Fruit fly (Drosophila melanogaster): Measurements from ENCODE around the gene Try29F.

Gene Try29F

DNA sequence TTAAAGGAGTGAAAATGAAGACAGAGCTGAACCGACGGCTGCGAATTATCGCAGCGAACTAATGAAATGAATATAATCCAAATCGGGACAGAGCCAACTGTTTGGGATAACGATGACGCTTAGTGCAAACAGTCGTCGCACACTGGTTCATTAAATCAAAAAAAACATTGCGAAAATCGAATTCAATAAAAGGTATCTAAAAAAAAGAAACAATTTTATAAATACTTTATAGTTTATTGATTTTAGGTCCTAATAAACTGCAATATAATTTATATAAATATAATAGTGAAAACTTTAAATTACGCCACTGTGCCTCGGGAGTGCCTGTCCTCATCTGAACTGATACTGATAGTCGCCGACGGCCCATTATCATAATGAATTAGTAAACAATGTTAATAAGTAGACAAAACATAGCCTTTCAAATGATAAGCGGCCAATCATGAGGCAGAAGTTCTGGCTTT is 39.3 kb upstream of the Try29F start, which contains the start of gene CG31886 (continued):
- no peak for TF ChIP-seq vri (GFP tag; optimal IDR thresholded peaks at IDR 0.05)
- no peak for TF ChIP-seq CG6792 (GFP tag; optimal IDR thresholded peaks at IDR 0.05)
- TF ChIP-seq topi (GFP tag; optimal IDR thresholded peaks at IDR 0.05) = no peak
- TF ChIP-seq Eip93F (GFP tag; optimal IDR thresholded peaks at IDR 0.05) = no peak
- TF ChIP-seq achi (GFP tag; optimal IDR thresholded peaks at IDR 0.05) = peak; percentile 45
- TF ChIP-seq Met (GFP tag; optimal IDR thresholded peaks at IDR 0.05) = no peak
- TF ChIP-seq CG10631 (GFP tag; optimal IDR thresholded peaks at IDR 0.05) = peak; percentile 27
- TF ChIP-seq CG8119 (GFP tag; IDR thresholded peaks at IDR 0.05) = peak; percentile 84; the same call in 2 of the 3 replicates
- no peak for TF ChIP-seq Sox102F (GFP tag; optimal IDR thresholded peaks at IDR 0.05)

DNA sequence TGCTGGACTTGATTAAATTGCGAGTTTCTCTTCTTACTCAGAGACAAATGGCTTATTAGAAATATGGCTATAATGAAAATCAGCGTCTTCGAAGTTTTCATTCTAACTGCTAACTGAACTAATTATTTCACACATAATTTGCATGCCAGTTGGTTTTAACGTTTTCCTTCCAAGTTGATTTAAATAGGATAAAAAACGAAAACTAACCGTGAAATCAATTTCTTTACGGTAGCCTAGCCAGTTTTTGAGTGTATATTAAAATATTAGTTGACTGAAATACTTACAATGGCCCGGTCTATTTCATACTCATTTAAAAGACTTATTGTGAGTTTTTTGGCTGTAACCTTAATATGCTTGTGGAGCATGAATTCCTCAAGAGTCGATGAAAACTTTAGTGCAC is 36.1 kb upstream of the Try29F start, which contains the start of the genes CG9525 and CG32985:
TSS of gene CG9525 (minus strand) at position 101 of the 400 bp plus-strand sequence.
TSS of gene CG32985 (plus strand) at position 280 of the 400 bp plus-strand sequence.
- no peak for TF ChIP-seq CG6163 (GFP tag; IDR thresholded peaks at IDR 0.05)
- no peak for TF ChIP-seq Hr4 (GFP tag; optimal IDR thresholded peaks at IDR 0.05)
- no peak for TF ChIP-seq dsx (GFP tag; optimal IDR thresholded peaks at IDR 0.05; ENCODE audit: poor library complexity, severe bottlenecking)
- no peak for TF ChIP-seq Hr38 (GFP tag; optimal IDR thresholded peaks at IDR 0.05)
- no peak for TF ChIP-seq CG10631 (GFP tag; optimal IDR thresholded peaks at IDR 0.05)

DNA sequence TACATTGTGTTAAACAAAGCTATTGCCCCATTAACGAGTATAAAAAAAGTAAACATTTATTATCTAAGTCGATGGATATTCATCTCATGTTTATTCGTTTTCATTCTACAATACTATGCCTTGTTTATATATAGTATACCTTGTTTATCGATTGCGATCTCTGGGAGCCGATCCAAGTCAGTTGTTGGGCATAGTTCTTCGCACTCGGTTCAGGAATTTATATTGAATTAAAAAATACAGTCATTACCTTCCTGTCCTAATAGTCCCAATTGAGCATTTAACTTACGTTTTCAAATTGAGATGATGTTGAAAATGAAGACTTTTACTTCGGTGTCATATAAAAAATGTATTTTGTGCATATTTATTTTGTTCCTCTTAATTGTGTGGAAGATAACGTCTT is 33.7 kb upstream of the Try29F start, which contains the start of gene CG32984:
TSS of gene CG32984 (plus strand) at position 301 of the 400 bp plus-strand sequence.
- TF ChIP-seq CG6854 (GFP tag; optimal IDR thresholded peaks at IDR 0.05) (no peak), CG6276 (GFP tag; optimal IDR thresholded peaks at IDR 0.05) (no peak), Smox (GFP tag; optimal IDR thresholded peaks at IDR 0.05) (no peak), CG7368 (GFP tag; optimal IDR thresholded peaks at IDR 0.05) (no peak), Sox15 (GFP tag; optimal IDR thresholded peaks at IDR 0.05) (no peak), fd85E (GFP tag; optimal IDR thresholded peaks at IDR 0.05) (no peak), CG8319 (GFP tag; optimal IDR thresholded peaks at IDR 0.05) (no peak), achi (GFP tag; optimal IDR thresholded peaks at IDR 0.05) (no peak), dac (GFP tag; optimal IDR thresholded peaks at IDR 0.05) (no peak), net (GFP tag; optimal IDR thresholded peaks at IDR 0.05) (no peak), Blimp-1 (GFP tag; optimal IDR thresholded peaks at IDR 0.05) (no peak), Sox14 (GFP tag; optimal IDR thresholded peaks at IDR 0.05) (no peak), CG6808 (GFP tag; optimal IDR thresholded peaks at IDR 0.05) (no peak), lz (GFP tag; optimal IDR thresholded peaks at IDR 0.05) (no peak), Hr4 (GFP tag; optimal IDR thresholded peaks at IDR 0.05) (no peak), Hr38 (GFP tag; optimal IDR thresholded peaks at IDR 0.05) (no peak), ss (GFP tag; optimal IDR thresholded peaks at IDR 0.05) (no peak), CG3919 (GFP tag; optimal IDR thresholded peaks at IDR 0.05) (no peak), salr (GFP tag; optimal IDR thresholded peaks at IDR 0.05) (no peak)

DNA sequence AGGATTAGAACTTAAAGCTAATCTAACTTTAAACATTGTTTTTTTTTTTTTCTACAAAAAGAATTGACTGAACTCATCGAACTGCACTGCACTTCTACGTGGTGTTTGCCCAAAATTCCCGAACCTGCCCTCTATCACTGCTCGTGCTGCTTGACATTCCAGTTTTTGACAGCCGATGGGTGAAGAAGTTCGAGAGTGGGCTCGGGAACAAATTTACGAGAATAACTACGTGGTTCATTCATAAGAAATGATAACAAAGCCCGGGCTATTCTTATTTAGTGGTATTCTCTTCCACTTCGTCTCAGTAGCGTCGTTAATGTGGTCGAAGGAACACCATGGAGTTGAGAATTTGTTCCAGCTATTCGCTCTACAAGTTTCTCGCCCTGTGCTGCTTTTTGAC is 31.1 kb upstream of the Try29F start, which contains the start of gene CG18088:
TSS of gene CG18088 (plus strand) at position 301 of the 400 bp plus-strand sequence.
- TF ChIP-seq eg (GFP tag; IDR thresholded peaks at IDR 0.05) (no peak), Ets96B (tag; optimal IDR thresholded peaks at IDR 0.05) (no peak), CG10669 (GFP tag; optimal IDR thresholded peaks at IDR 0.05) (no peak), CG8319 (GFP tag; optimal IDR thresholded peaks at IDR 0.05) (no peak), Hr4 (GFP tag; optimal IDR thresholded peaks at IDR 0.05) (no peak), acj6 (GFP tag; optimal IDR thresholded peaks at IDR 0.05) (no peak), CG11762 (GFP tag; optimal IDR thresholded peaks at IDR 0.05; ENCODE audit: insufficient read depth) (no peak), CG3032 (tag; optimal IDR thresholded peaks at IDR 0.05) (no peak), CG31627 (GFP tag; optimal IDR thresholded peaks at IDR 0.05) (no peak), fd59A (GFP tag; optimal IDR thresholded peaks at IDR 0.05) (no peak), Lpt (GFP tag; optimal IDR thresholded peaks at IDR 0.05) (no peak), CG11294 (GFP tag; IDR thresholded peaks at IDR 0.05) (no peak), CG15336 (GFP tag; IDR thresholded peaks at IDR 0.05) (no peak), CG16779 (tag; optimal IDR thresholded peaks at IDR 0.05) (no peak), CG8632 (GFP tag; optimal IDR thresholded peaks at IDR 0.05) (no peak), CG9139 (GFP tag; optimal IDR thresholded peaks at IDR 0.05) (no peak), Sox14 (GFP tag; optimal IDR thresholded peaks at IDR 0.05) (no peak)
